Fruit fly (Drosophila melanogaster) whole organism, embryonic: ENCODE data around the gene RpL6.
A peak's percentile ranks its signal among the peaks of the same experiment; 100 is the strongest.

ENCODE experiments used
- Aef1 ChIP-seq: fragments of 200-800 bp; sonication (Bioruptor generic); IDR thresholded peaks from 3 replicates; pipeline ENCODE4 v1.3.6; 2022; ENCODE audit warnings: missing biosample characterization, missing genetic modification characterization
- Atf6 ChIP-seq: fragments of 200-800 bp; sonication (Bioruptor generic); IDR thresholded peaks from 2 replicates; pipeline ENCODE4 v1.3.6; 2022; ENCODE audit warnings: missing biosample characterization, missing genetic modification characterization
- CG11560 ChIP-seq: fragments of 200-800 bp; sonication (Bioruptor generic); IDR thresholded peaks from 3 replicates; pipeline ENCODE4 v1.3.6; 2022; ENCODE audit warnings: missing biosample characterization, missing genetic modification characterization
- CG11695 ChIP-seq: fragments of 200-800 bp; sonication (Bioruptor generic); IDR thresholded peaks from 3 replicates; pipeline ENCODE4 v1.3.6; 2022; ENCODE audit warnings: missing biosample characterization, missing genetic modification characterization
- CG14050 ChIP-seq: fragments of 200-800 bp; sonication (Bioruptor generic); IDR thresholded peaks from 3 replicates; pipeline ENCODE4 v1.3.6; 2022; ENCODE audit warnings: missing biosample characterization, missing genetic modification characterization
- CG14441 ChIP-seq: fragments of 200-800 bp; sonication (Bioruptor generic); IDR thresholded peaks from 2 replicates; pipeline ENCODE4 v1.3.6; 2022; ENCODE audit warnings: missing biosample characterization, missing genetic modification characterization
- CG15011 ChIP-seq: fragments of 200-800 bp; sonication (Bioruptor generic); optimal IDR thresholded peaks from 3 replicates; lab custom pipeline; 2018; ENCODE audit warnings: missing biosample characterization, mild to moderate bottlenecking, missing genetic modification characterization
- CG15269 ChIP-seq: fragments of 200-800 bp; sonication (Bioruptor generic); optimal IDR thresholded peaks from 2 replicates; lab custom pipeline; 2018; ENCODE audit warnings: missing biosample characterization, mild to moderate bottlenecking, missing genetic modification characterization, moderate library complexity
- CG1529 ChIP-seq: fragments of 200-800 bp; sonication (Bioruptor generic); optimal IDR thresholded peaks from 3 replicates; lab custom pipeline; 2018; ENCODE audit warnings: missing biosample characterization, missing genetic modification characterization
- CG17328 ChIP-seq: fragments of 200-800 bp; sonication (Bioruptor generic); IDR thresholded peaks from 2 replicates; pipeline ENCODE4 v1.3.6; 2022; ENCODE audit warnings: missing biosample characterization, missing genetic modification characterization
- CG17385 ChIP-seq: fragments of 200-800 bp; sonication (Bioruptor generic); optimal IDR thresholded peaks from 3 replicates; lab custom pipeline; 2018; ENCODE audit warnings: missing biosample characterization, mild to moderate bottlenecking, missing genetic modification characterization
- CG18262 ChIP-seq: fragments of 200-800 bp; optimal IDR thresholded peaks from 3 replicates; lab custom pipeline; 2019; ENCODE audit warnings: missing biosample characterization, mild to moderate bottlenecking, missing genetic modification characterization, moderate library complexity
- CG18599 ChIP-seq: fragments of 200-800 bp; sonication (Bioruptor generic); optimal IDR thresholded peaks from 3 replicates; lab custom pipeline; 2017; ENCODE audit warnings: missing biosample characterization, missing genetic modification characterization, mild to moderate bottlenecking, moderate library complexity, missing genetic modification reagents
- CG3726 ChIP-seq: fragments of 200-800 bp; sonication (Bioruptor generic); IDR thresholded peaks from 3 replicates; pipeline ENCODE4, ENCODE4 v1.3.6; 2022; ENCODE audit warnings: missing biosample characterization, missing genetic modification characterization
- CG3847 ChIP-seq: fragments of 200-800 bp; sonication (Bioruptor generic); IDR thresholded peaks from 2 replicates; pipeline ENCODE4 v1.3.6; 2022; ENCODE audit warnings: missing biosample characterization, missing genetic modification characterization
- CG4404 ChIP-seq: fragments of 200-800 bp; sonication (Bioruptor generic); IDR thresholded peaks from 2 replicates; pipeline ENCODE4 v1.3.6; 2022; ENCODE audit warnings: missing biosample characterization, missing genetic modification characterization
- CG7271 ChIP-seq: fragments of 200-800 bp; sonication (Bioruptor generic); optimal IDR thresholded peaks from 2 replicates; lab custom pipeline; 2018; ENCODE audit warnings: missing biosample characterization, mild to moderate bottlenecking, missing genetic modification characterization, moderate library complexity
- CG7556 ChIP-seq: fragments of 200-800 bp; sonication (Bioruptor generic); optimal IDR thresholded peaks from 2 replicates; lab custom pipeline; 2017; ENCODE audit warnings: missing biosample characterization, mild to moderate bottlenecking, missing genetic modification characterization
- CG8924 ChIP-seq: fragments of 200-800 bp; optimal IDR thresholded peaks from 3 replicates; lab custom pipeline; 2019; ENCODE audit warnings: missing biosample characterization, mild to moderate bottlenecking, missing genetic modification characterization, moderate library complexity
- CG9215 ChIP-seq: fragments of 200-800 bp; sonication (Bioruptor generic); IDR thresholded peaks from 2 replicates; pipeline ENCODE4 v1.3.6; 2022; ENCODE audit warnings: missing biosample characterization, missing genetic modification characterization
- CG9817 ChIP-seq: fragments of 200-800 bp; sonication (Bioruptor generic); optimal IDR thresholded peaks from 2 replicates; lab custom pipeline; 2018; ENCODE audit warnings: missing biosample characterization, mild to moderate bottlenecking, missing genetic modification characterization, moderate library complexity
- CHES-1-like ChIP-seq: fragments of 200-800 bp; sonication (Bioruptor generic); optimal IDR thresholded peaks from 2 replicates; lab custom pipeline; 2016; ENCODE audit warnings: missing biosample characterization, missing genetic modification characterization
- CkIIα-i1 ChIP-seq: fragments of 200-800 bp; sonication (Bioruptor generic); IDR thresholded peaks from 2 replicates; pipeline ENCODE4 v1.3.6; 2022; ENCODE audit warnings: missing biosample characterization, missing genetic modification characterization
- Dip3 ChIP-seq: fragments of 200-800 bp; sonication (Bioruptor generic); optimal IDR thresholded peaks from 3 replicates; lab custom pipeline; 2016; ENCODE audit warnings: missing biosample characterization, missing genetic modification characterization
- Ets97D ChIP-seq: fragments of 200-800 bp; sonication (Bioruptor generic); optimal IDR thresholded peaks from 3 replicates; lab custom pipeline; 2016; ENCODE audit warnings: missing biosample characterization, missing genetic modification characterization
- GATAe ChIP-seq: fragments of 200-800 bp; sonication (Bioruptor generic); conservative IDR thresholded peaks from 2 replicates; pipeline ENCODE4 v1.3.6; 2022; ENCODE audit warnings: missing biosample characterization, missing genetic modification characterization
- H15 ChIP-seq: fragments of 200-800 bp; sonication (Bioruptor generic); IDR thresholded peaks from 3 replicates; pipeline ENCODE4 v1.3.6; 2022; ENCODE audit warnings: missing biosample characterization, missing genetic modification characterization
- Hr3 ChIP-seq: fragments of 200-800 bp; sonication (Bioruptor generic); optimal IDR thresholded peaks from 3 replicates; lab custom pipeline; 2016; ENCODE audit warnings: missing biosample characterization, missing genetic modification characterization
- Optix ChIP-seq: fragments of 200-800 bp; sonication (Bioruptor generic); IDR thresholded peaks from 3 replicates; pipeline ENCODE4 v1.3.6; 2022; ENCODE audit warnings: missing biosample characterization, missing genetic modification characterization
- Sry-β ChIP-seq: fragments of 200-800 bp; sonication (Bioruptor generic); optimal IDR thresholded peaks from 2 replicates; lab custom pipeline; 2018; ENCODE audit warnings: missing biosample characterization, mild to moderate bottlenecking, missing genetic modification characterization, moderate library complexity
- Vsx1 ChIP-seq: fragments of 200-800 bp; sonication (Bioruptor generic); optimal IDR thresholded peaks from 2 replicates; lab custom pipeline; 2017; ENCODE audit warnings: missing biosample characterization, mild to moderate bottlenecking, missing genetic modification characterization, missing genetic modification reagents
- al ChIP-seq: fragments of 200-800 bp; sonication (Bioruptor generic); IDR thresholded peaks from 2 replicates; pipeline ENCODE4 v1.3.6; 2022; ENCODE audit warnings: missing biosample characterization, missing genetic modification characterization
- ci ChIP-seq: fragments of 200-800 bp; sonication (Bioruptor generic); IDR thresholded peaks from 3 replicates; pipeline ENCODE4 v1.3.6; 2022; ENCODE audit warnings: missing biosample characterization, missing genetic modification characterization
- corto ChIP-seq: fragments of 200-800 bp; sonication (Bioruptor generic); optimal IDR thresholded peaks from 2 replicates; lab custom pipeline; 2016; ENCODE audit warnings: missing biosample characterization, mild to moderate bottlenecking, missing genetic modification characterization, moderate library complexity
- danr ChIP-seq: fragments of 200-800 bp; sonication (Bioruptor generic); IDR thresholded peaks from 2 replicates; pipeline ENCODE4 v1.3.6; 2022; ENCODE audit warnings: missing biosample characterization, missing genetic modification characterization
- dimm ChIP-seq: fragments of 200-800 bp; sonication (Bioruptor generic); IDR thresholded peaks from 2 replicates; pipeline ENCODE4 v1.3.6; 2022; ENCODE audit warnings: missing biosample characterization, missing genetic modification characterization
- dmrt11E ChIP-seq: fragments of 200-800 bp; sonication (Bioruptor generic); optimal IDR thresholded peaks from 3 replicates; lab custom pipeline; 2018; ENCODE audit warnings: missing biosample characterization, mild to moderate bottlenecking, missing genetic modification characterization, moderate library complexity
- ewg ChIP-seq: fragments of 200-800 bp; sonication (Bioruptor generic); optimal IDR thresholded peaks from 3 replicates; lab custom pipeline; 2017; ENCODE audit warnings: mild to moderate bottlenecking, missing biosample characterization, missing genetic modification reagents, missing genetic modification characterization
- gro ChIP-seq: fragments of 200-800 bp; sonication (Bioruptor generic); optimal IDR thresholded peaks from 2 replicates; lab custom pipeline; 2016; ENCODE audit warnings: missing biosample characterization, missing genetic modification characterization
- gsb-n ChIP-seq: fragments of 200-800 bp; sonication (Bioruptor generic); optimal IDR thresholded peaks from 3 replicates; lab custom pipeline; 2018; ENCODE audit warnings: missing biosample characterization, mild to moderate bottlenecking, missing genetic modification characterization
- hbn ChIP-seq: fragments of 200-800 bp; sonication (Bioruptor generic); IDR thresholded peaks from 2 replicates; pipeline ENCODE4 v1.3.6; 2022; ENCODE audit warnings: missing biosample characterization, missing genetic modification characterization; ENCODE audit not compliant: partially characterized antibody
- kah ChIP-seq: fragments of 200-800 bp; sonication (Bioruptor generic); optimal IDR thresholded peaks from 2 replicates; lab custom pipeline; 2018; ENCODE audit warnings: missing biosample characterization, mild to moderate bottlenecking, missing genetic modification characterization
- mam ChIP-seq: fragments of 200-800 bp; sonication (Bioruptor generic); optimal IDR thresholded peaks from 3 replicates; lab custom pipeline; 2016; ENCODE audit warnings: missing biosample characterization, missing genetic modification characterization
- onecut ChIP-seq: fragments of 200-800 bp; sonication (Bioruptor generic); IDR thresholded peaks from 2 replicates; pipeline ENCODE4 v1.3.6; 2022; ENCODE audit warnings: missing biosample characterization, missing genetic modification characterization
- pb ChIP-seq: fragments of 200-800 bp; sonication (Bioruptor generic); optimal IDR thresholded peaks from 3 replicates; lab custom pipeline; 2016; ENCODE audit warnings: missing biosample characterization, missing genetic modification characterization
- phol ChIP-seq: fragments of 200-800 bp; sonication (Bioruptor generic); optimal IDR thresholded peaks from 3 replicates; lab custom pipeline; 2018; ENCODE audit warnings: missing biosample characterization, mild to moderate bottlenecking, missing genetic modification characterization, moderate library complexity
- sisA ChIP-seq: fragments of 200-800 bp; sonication (Bioruptor generic); IDR thresholded peaks from 2 replicates; pipeline ENCODE4 v1.3.6; 2022; ENCODE audit warnings: missing biosample characterization, missing genetic modification characterization
- slp2 ChIP-seq: fragments of 200-800 bp; sonication (Bioruptor generic); optimal IDR thresholded peaks from 2 replicates; lab custom pipeline; 2016; ENCODE audit warnings: missing biosample characterization, missing genetic modification characterization
- wor ChIP-seq: fragments of 200-800 bp; sonication (Bioruptor generic); IDR thresholded peaks from 2 replicates; pipeline ENCODE4 v1.3.6; 2022; ENCODE audit warnings: missing biosample characterization, missing genetic modification characterization
- zen ChIP-seq: fragments of 200-800 bp; sonication (Bioruptor generic); optimal IDR thresholded peaks from 3 replicates; lab custom pipeline; 2018; ENCODE audit warnings: missing biosample characterization, mild to moderate bottlenecking, missing genetic modification characterization, moderate library complexity

Gene RpL6

DNA sequence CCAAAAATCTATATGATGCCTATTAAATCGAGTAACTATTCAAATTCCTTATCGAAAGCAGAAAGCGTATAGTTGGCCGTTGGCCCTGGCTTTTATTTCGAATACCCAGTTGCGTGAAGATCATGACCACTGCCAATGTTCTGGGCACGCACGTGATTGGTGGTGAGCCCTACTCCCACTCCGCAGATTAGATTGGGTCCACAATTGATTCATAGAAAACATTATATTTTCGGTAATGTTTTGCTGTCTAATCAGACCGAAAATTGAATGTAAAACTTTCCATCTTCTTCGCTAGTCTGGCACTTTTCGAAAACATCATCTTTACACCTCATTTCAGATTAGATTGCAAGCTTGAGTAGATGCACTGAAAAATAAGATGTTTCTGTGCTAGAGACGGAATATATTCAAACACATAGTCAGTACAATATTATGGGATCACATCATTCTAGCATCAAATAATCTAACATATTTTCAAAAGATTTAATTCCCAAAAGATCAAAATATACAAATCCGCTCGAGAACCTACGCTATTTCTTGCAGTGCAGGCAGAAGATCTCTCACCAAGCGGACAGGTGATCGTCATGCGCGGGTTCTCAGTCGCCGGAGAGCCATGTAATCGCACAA lies 3.6 kb downstream of the RpL6 start, which contains the start of gene CG1774 (continued):
- peak; percentile 89 for TF ChIP-seq Atf6 (GFP tag; lab: Robert Waterston, UW)
- peak; percentile 46; the same call in 1 of the 2 replicates for TF ChIP-seq dimm
- peak; percentile 75 for TF ChIP-seq CG9215
- 0 out of 3 replicates have a peak, but pooled peaks have one; percentile 52 for TF ChIP-seq Optix (GFP tag; lab: Robert Waterston, UW)
- peak; percentile 79 for TF ChIP-seq CG7556 (GFP tag; lab: Kevin White, UChicago)
- TF ChIP-seq Dip3 (GFP tag; lab: Kevin White, UChicago) = peak; percentile 89
- TF ChIP-seq slp2 (GFP tag; lab: Kevin White, UChicago) = peak; percentile 63
- peak; percentile 39 for TF ChIP-seq ewg (GFP tag; lab: Kevin White, UChicago)
- TF ChIP-seq gsb-n (tag; lab: Kevin White, UChicago) = no peak
- TF ChIP-seq al (GFP tag; lab: Robert Waterston, UW) = peak; percentile 81
- no peak for TF ChIP-seq Sry-β (GFP tag; lab: Kevin White, UChicago)
- TF ChIP-seq Vsx1 (GFP tag; lab: Kevin White, UChicago) = peak; percentile 51
- TF ChIP-seq CG11560 (tag; lab: Robert Waterston, UW) = peak; percentile 52; the same call in 1 of the 3 replicates
- TF ChIP-seq CG7271 (tag; lab: Kevin White, UChicago) = no peak
- peak; percentile 54 for TF ChIP-seq CG4404 (GFP tag; lab: Robert Waterston, UW)
- TF ChIP-seq CG3726 = no peak
- peak; percentile 75 for TF ChIP-seq CG8924
- TF ChIP-seq CG14441 (GFP tag; lab: Robert Waterston, UW) = peak; percentile 83
- peak; percentile 84 for TF ChIP-seq corto (GFP tag; lab: Kevin White, UChicago)
- peak; percentile 77; the same call in 2 of the 3 replicates for TF ChIP-seq Aef1 (GFP tag; lab: Robert Waterston, UW)
- TF ChIP-seq H15 (GFP tag; lab: Robert Waterston, UW) = peak; percentile 55; the same call in 2 of the 3 replicates
- 0 out of 2 replicates have a peak, but pooled peaks have one; percentile 22 for TF ChIP-seq onecut (GFP tag; lab: Robert Waterston, UW)
- peak; percentile 78 for TF ChIP-seq sisA
- TF ChIP-seq GATAe = peak; percentile 51; the same call in 1 of the 2 replicates
- TF ChIP-seq CG3847 = peak; percentile 69
- peak; percentile 53 for TF ChIP-seq zen (tag; lab: Kevin White, UChicago)
- peak; percentile 70 for TF ChIP-seq CG15011 (GFP tag; lab: Kevin White, UChicago)
- peak; percentile 79 for TF ChIP-seq CG11695 (GFP tag; lab: Robert Waterston, UW)
- TF ChIP-seq Ets97D = peak; percentile 26
- peak; percentile 67 for TF ChIP-seq phol (tag; lab: Kevin White, UChicago)
- TF ChIP-seq danr (GFP tag; lab: Robert Waterston, UW) = no peak; the same call in 1 of the 2 replicates
- peak; percentile 45; the same call in 2 of the 3 replicates for TF ChIP-seq CG14050 (GFP tag; lab: Robert Waterston, UW)
- peak; percentile 55 for TF ChIP-seq Hr3 (GFP tag; lab: Kevin White, UChicago)
- TF ChIP-seq CkIIα-i1 (GFP tag; lab: Robert Waterston, UW) = no peak
- peak; percentile 61 for TF ChIP-seq CG17328 (GFP tag; lab: Robert Waterston, UW)
- no peak for TF ChIP-seq kah (GFP tag; lab: Kevin White, UChicago)
- peak; percentile 52; the same call in 1 of the 3 replicates for TF ChIP-seq ci (GFP tag; lab: Robert Waterston, UW)
- TF ChIP-seq CG18262 = peak; percentile 66
- TF ChIP-seq wor (GFP tag; lab: Robert Waterston, UW) = 0 out of 2 replicates have a peak, but pooled peaks have one; percentile 37
- peak; percentile 45 for TF ChIP-seq pb
- TF ChIP-seq CG18599 (GFP tag; lab: Kevin White, UChicago) = peak; percentile 95
- peak; percentile 83 for TF ChIP-seq CG15269
- TF ChIP-seq CHES-1-like = peak; percentile 82
- peak; percentile 43 for TF ChIP-seq dmrt11E (tag; lab: Kevin White, UChicago)
- peak; percentile 37 for TF ChIP-seq CG1529 (GFP tag; lab: Kevin White, UChicago)
- no peak for TF ChIP-seq hbn (GFP tag; lab: Robert Waterston, UW)
- peak; percentile 70 for TF ChIP-seq CG9817 (tag; lab: Kevin White, UChicago)
- TF ChIP-seq gro = peak; percentile 92
- peak; percentile 74 for TF ChIP-seq CG17385 (GFP tag; lab: Kevin White, UChicago)
- peak; percentile 92 for TF ChIP-seq mam
